Fruit fly (Drosophila melanogaster) whole organism, embryonic: ENCODE data around the gene ppl.

Experiments
- Atf-2 ChIP-seq: fragments of 200-800 bp; sonication (Bioruptor generic); optimal IDR thresholded peaks from 2 replicates; lab custom pipeline; 2016; ENCODE audit warnings: missing biosample characterization, missing genetic modification characterization
- Atf6 ChIP-seq: fragments of 200-800 bp; sonication (Bioruptor generic); IDR thresholded peaks from 2 replicates; pipeline ENCODE4 v1.3.6; 2022; ENCODE audit warnings: missing biosample characterization, missing genetic modification characterization
- CG1024 ChIP-seq: fragments of 200-800 bp; sonication (Bioruptor generic); IDR thresholded peaks from 2 replicates; pipeline ENCODE4 v1.3.6; 2022; ENCODE audit warnings: missing biosample characterization, missing genetic modification characterization
- CG10959 ChIP-seq: fragments of 200-800 bp; sonication (Bioruptor generic); IDR thresholded peaks from 2 replicates; pipeline ENCODE4 v1.3.6; 2022; ENCODE audit warnings: missing biosample characterization, missing genetic modification characterization
- CG11504 ChIP-seq: fragments of 200-800 bp; sonication (Bioruptor generic); optimal IDR thresholded peaks from 3 replicates; lab custom pipeline; 2019; ENCODE audit warnings: missing biosample characterization, mild to moderate bottlenecking, missing genetic modification characterization, moderate library complexity
- CG11560 ChIP-seq: fragments of 200-800 bp; sonication (Bioruptor generic); IDR thresholded peaks from 3 replicates; pipeline ENCODE4 v1.3.6; 2022; ENCODE audit warnings: missing biosample characterization, missing genetic modification characterization
- CG12071 ChIP-seq: fragments of 200-800 bp; sonication (Bioruptor generic); optimal IDR thresholded peaks from 3 replicates; lab custom pipeline; 2018; ENCODE audit warnings: missing biosample characterization, mild to moderate bottlenecking, missing genetic modification characterization
- CG12104 ChIP-seq: fragments of 200-800 bp; sonication (Bioruptor generic); optimal IDR thresholded peaks from 3 replicates; lab custom pipeline; 2016; ENCODE audit warnings: missing biosample characterization, missing genetic modification characterization
- CG12219 ChIP-seq: fragments of 200-800 bp; sonication (Bioruptor generic); optimal IDR thresholded peaks from 3 replicates; lab custom pipeline; 2018; ENCODE audit warnings: missing biosample characterization, mild to moderate bottlenecking, missing genetic modification characterization
- CG13287 ChIP-seq: fragments of 200-800 bp; sonication (Bioruptor generic); IDR thresholded peaks from 2 replicates; pipeline ENCODE4 v1.3.6; 2022; ENCODE audit warnings: missing biosample characterization, missing genetic modification characterization; ENCODE audit not compliant: partially characterized antibody
- CG13624 ChIP-seq: fragments of 200-800 bp; sonication (Bioruptor generic); optimal IDR thresholded peaks from 2 replicates; lab custom pipeline; 2016; ENCODE audit warnings: missing biosample characterization, missing genetic modification characterization
- CG15479 ChIP-seq: fragments of 200-800 bp; sonication (Bioruptor generic); optimal IDR thresholded peaks from 3 replicates; lab custom pipeline; 2019; ENCODE audit warnings: missing biosample characterization, mild to moderate bottlenecking, missing genetic modification characterization, moderate library complexity
- CG1647 ChIP-seq: fragments of 200-800 bp; sonication (Bioruptor generic); optimal IDR thresholded peaks from 3 replicates; lab custom pipeline; 2016; ENCODE audit warnings: missing biosample characterization, missing genetic modification characterization
- CG17186 ChIP-seq: fragments of 200-800 bp; sonication (Bioruptor generic); optimal IDR thresholded peaks from 3 replicates; lab custom pipeline; 2017; ENCODE audit warnings: missing biosample characterization, missing genetic modification reagents, missing genetic modification characterization
- CG17328 ChIP-seq: fragments of 200-800 bp; sonication (Bioruptor generic); IDR thresholded peaks from 2 replicates; pipeline ENCODE4 v1.3.6; 2022; ENCODE audit warnings: missing biosample characterization, missing genetic modification characterization
- CG2120 ChIP-seq: fragments of 200-800 bp; sonication (Bioruptor generic); optimal IDR thresholded peaks from 3 replicates; lab custom pipeline; 2016; ENCODE audit warnings: missing biosample characterization, missing genetic modification characterization
- CG3726 ChIP-seq: fragments of 200-800 bp; sonication (Bioruptor generic); IDR thresholded peaks from 3 replicates; pipeline ENCODE4, ENCODE4 v1.3.6; 2022; ENCODE audit warnings: missing biosample characterization, missing genetic modification characterization
- CG4854 ChIP-seq: fragments of 200-800 bp; sonication (Bioruptor generic); optimal IDR thresholded peaks from 2 replicates; lab custom pipeline; 2016; ENCODE audit warnings: missing biosample characterization, missing genetic modification characterization, inconsistent platforms
- CG6272 ChIP-seq: fragments of 200-800 bp; sonication (Bioruptor generic); IDR thresholded peaks from 2 replicates; pipeline ENCODE4 v1.3.6; 2022; ENCODE audit warnings: missing biosample characterization, missing genetic modification characterization
- CG6683 ChIP-seq: fragments of 200-800 bp; sonication (Bioruptor generic); optimal IDR thresholded peaks from 2 replicates; lab custom pipeline; 2017; ENCODE audit warnings: missing biosample characterization, mild to moderate bottlenecking, missing genetic modification characterization, missing genetic modification reagents
- CG8359 ChIP-seq: fragments of 200-800 bp; sonication (Bioruptor generic); optimal IDR thresholded peaks from 2 replicates; lab custom pipeline; 2017; ENCODE audit warnings: missing biosample characterization, mild to moderate bottlenecking, missing genetic modification characterization, borderline replicate concordance
- Camta ChIP-seq: fragments of 200-800 bp; sonication (Bioruptor generic); optimal IDR thresholded peaks from 2 replicates; lab custom pipeline; 2016; ENCODE audit warnings: missing biosample characterization, missing genetic modification characterization
- CoRest ChIP-seq: fragments of 200-800 bp; sonication (Bioruptor generic); optimal IDR thresholded peaks from 3 replicates; lab custom pipeline; 2018; ENCODE audit warnings: missing biosample characterization, mild to moderate bottlenecking, missing genetic modification characterization, moderate library complexity
- D19A ChIP-seq: fragments of 200-800 bp; optimal IDR thresholded peaks from 3 replicates; lab custom pipeline; 2019; ENCODE audit warnings: missing biosample characterization, mild to moderate bottlenecking, missing genetic modification characterization, moderate library complexity
- Dll ChIP-seq: fragments of 200-800 bp; sonication (Bioruptor generic); IDR thresholded peaks from 4 replicates; pipeline ENCODE4 v1.3.6; 2022; ENCODE audit warnings: missing biosample characterization, missing genetic modification characterization; ENCODE audit not compliant: partially characterized antibody
- Fer3 ChIP-seq: fragments of 200-800 bp; sonication (Bioruptor generic); optimal IDR thresholded peaks from 2 replicates; lab custom pipeline; 2018; ENCODE audit warnings: missing biosample characterization, mild to moderate bottlenecking, missing genetic modification characterization, moderate library complexity
- H15 ChIP-seq: fragments of 200-800 bp; sonication (Bioruptor generic); IDR thresholded peaks from 3 replicates; pipeline ENCODE4 v1.3.6; 2022; ENCODE audit warnings: missing biosample characterization, missing genetic modification characterization
- Hmr ChIP-seq: fragments of 200-800 bp; sonication (Bioruptor generic); optimal IDR thresholded peaks from 3 replicates; lab custom pipeline; 2017; ENCODE audit warnings: mild to moderate bottlenecking, missing biosample characterization, missing genetic modification reagents, missing genetic modification characterization
- Rfx ChIP-seq: fragments of 200-800 bp; sonication (Bioruptor generic); IDR thresholded peaks from 2 replicates; pipeline ENCODE4 v1.3.6; 2022; ENCODE audit warnings: missing biosample characterization, missing genetic modification characterization
- Spps ChIP-seq: fragments of 200-800 bp; sonication (Bioruptor generic); optimal IDR thresholded peaks from 2 replicates; lab custom pipeline; 2018; ENCODE audit warnings: missing biosample characterization, mild to moderate bottlenecking, missing genetic modification characterization
- Sry-β ChIP-seq: fragments of 200-800 bp; sonication (Bioruptor generic); optimal IDR thresholded peaks from 2 replicates; lab custom pipeline; 2018; ENCODE audit warnings: missing biosample characterization, mild to moderate bottlenecking, missing genetic modification characterization, moderate library complexity
- ara ChIP-seq: fragments of 200-800 bp; sonication (Bioruptor generic); IDR thresholded peaks from 2 replicates; pipeline ENCODE4 v1.3.6; 2022; ENCODE audit warnings: missing biosample characterization, missing genetic modification characterization
- btn ChIP-seq: fragments of 200-800 bp; sonication (Bioruptor generic); optimal IDR thresholded peaks from 2 replicates; lab custom pipeline; 2016; ENCODE audit warnings: missing biosample characterization, missing genetic modification characterization
- dati ChIP-seq: fragments of 200-800 bp; sonication (Bioruptor generic); IDR thresholded peaks from 2 replicates; pipeline ENCODE4 v1.3.6; 2022; ENCODE audit warnings: missing biosample characterization, missing genetic modification characterization
- fu2 ChIP-seq: fragments of 200-800 bp; sonication (Bioruptor generic); optimal IDR thresholded peaks from 2 replicates; lab custom pipeline; 2016; ENCODE audit warnings: missing biosample characterization, missing genetic modification characterization
- gcm ChIP-seq: fragments of 200-800 bp; sonication (Bioruptor generic); optimal IDR thresholded peaks from 2 replicates; lab custom pipeline; 2019; ENCODE audit warnings: missing biosample characterization, mild to moderate bottlenecking, missing genetic modification characterization, moderate library complexity
- gcm2 ChIP-seq: fragments of 200-800 bp; sonication (Bioruptor generic); optimal IDR thresholded peaks from 2 replicates; lab custom pipeline; 2016; ENCODE audit warnings: missing biosample characterization, missing genetic modification characterization
- grau ChIP-seq: fragments of 200-800 bp; optimal IDR thresholded peaks from 3 replicates; lab custom pipeline; 2019; ENCODE audit warnings: missing biosample characterization, mild to moderate bottlenecking, missing genetic modification characterization, moderate library complexity
- gt ChIP-seq: fragments of 200-800 bp; sonication (Bioruptor generic); IDR thresholded peaks from 2 replicates; pipeline ENCODE4 v1.3.6; 2022; ENCODE audit warnings: missing biosample characterization, missing genetic modification characterization
- hbn ChIP-seq: fragments of 200-800 bp; sonication (Bioruptor generic); IDR thresholded peaks from 2 replicates; pipeline ENCODE4 v1.3.6; 2022; ENCODE audit warnings: missing biosample characterization, missing genetic modification characterization; ENCODE audit not compliant: partially characterized antibody
- ind ChIP-seq: fragments of 200-800 bp; sonication (Bioruptor generic); optimal IDR thresholded peaks from 3 replicates; lab custom pipeline; 2016; ENCODE audit warnings: missing biosample characterization, missing genetic modification characterization
- lab ChIP-seq: fragments of 200-800 bp; sonication (Bioruptor generic); optimal IDR thresholded peaks from 3 replicates; lab custom pipeline; 2017; ENCODE audit warnings: missing biosample characterization, missing genetic modification characterization, mild to moderate bottlenecking, moderate library complexity, missing genetic modification reagents
- lola ChIP-seq, 3 experiments: fragments of >200 bp in 2 of 3; fragments of 200-800 bp in 1 of 3; sonication (Bioruptor generic) in 1 of 3; optimal IDR thresholded peaks; 2 replicates each; lab custom pipeline; 2017 to 2019; ENCODE audit warnings: missing biosample characterization in 3 of 3, missing genetic modification characterization in 3 of 3, mild to moderate bottlenecking in 1 of 3, moderate library complexity in 1 of 3
- row ChIP-seq: fragments of 200-800 bp; sonication (Bioruptor generic); IDR thresholded peaks from 3 replicates; pipeline ENCODE4 v1.3.6; 2022; ENCODE audit warnings: missing biosample characterization, missing genetic modification characterization
- sens ChIP-seq: fragments of 200-800 bp; sonication (Bioruptor generic); peaks from one replicate; lab custom pipeline; 2016; ENCODE audit warnings: missing biosample characterization, missing genetic modification characterization
- sug ChIP-seq: fragments of 200-800 bp; optimal IDR thresholded peaks from 2 replicates; lab custom pipeline; 2019; ENCODE audit warnings: missing biosample characterization, mild to moderate bottlenecking, missing genetic modification characterization, moderate library complexity
- tna ChIP-seq: fragments of 200-800 bp; sonication (Bioruptor generic); IDR thresholded peaks from 2 replicates; pipeline ENCODE4 v1.3.6; 2022; ENCODE audit warnings: missing biosample characterization, missing genetic modification characterization; ENCODE audit not compliant: partially characterized antibody
- usp ChIP-seq: fragments of >200 bp; optimal IDR thresholded peaks from 2 replicates; lab custom pipeline; 2017; ENCODE audit warnings: missing biosample characterization, missing genetic modification characterization
- zfh1 ChIP-seq: fragments of 200-800 bp; sonication (Bioruptor generic); IDR thresholded peaks from 3 replicates; pipeline ENCODE4 v1.3.6; 2022; ENCODE audit warnings: missing biosample characterization, missing genetic modification characterization

The ppl gene

DNA sequence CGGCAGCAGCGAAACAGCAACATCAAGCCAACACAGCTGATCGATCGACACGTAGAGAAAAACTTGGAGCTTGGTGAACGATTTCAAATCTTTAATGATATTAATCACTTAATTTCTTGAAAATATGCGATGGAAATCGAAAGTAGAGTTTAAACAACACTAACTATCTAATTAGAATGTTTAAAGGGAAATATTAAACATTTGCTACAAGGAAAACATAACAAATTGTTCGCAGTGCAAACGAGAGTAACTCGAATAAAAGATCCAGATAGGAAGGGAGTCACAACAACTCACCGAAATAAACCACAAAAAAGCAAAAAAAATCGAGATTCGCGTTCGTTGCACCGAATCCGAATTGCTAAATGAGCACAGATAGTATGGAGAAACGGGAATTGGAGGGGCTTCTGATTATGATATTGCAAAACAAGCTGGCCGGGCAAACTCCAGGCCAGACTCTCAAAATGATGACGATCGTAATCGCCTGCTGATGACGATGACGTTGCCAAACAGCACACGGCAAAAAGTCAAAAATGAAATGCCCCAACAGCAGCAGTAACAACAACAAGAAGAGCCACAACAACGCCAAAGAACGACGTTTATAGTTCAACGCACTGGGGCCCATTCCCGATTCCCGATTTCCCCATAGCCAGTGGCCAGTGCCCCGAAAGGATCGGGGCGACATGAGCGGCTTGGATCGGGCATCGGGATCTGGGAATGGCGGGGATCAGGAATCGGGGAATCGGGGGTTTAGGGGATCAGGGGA, 27.4 kb downstream of the ppl start (continued):
- TF ChIP-seq CG12104 (GFP tag; lab: Kevin White, UChicago) (no peak), sens (GFP tag; lab: Kevin White, UChicago) (peak; percentile 95), tna (GFP tag; lab: Robert Waterston, UW) (no peak), Atf-2 (GFP tag; lab: Kevin White, UChicago) (no peak), CoRest (tag; lab: Kevin White, UChicago) (peak; percentile 50), zfh1 (GFP tag; lab: Robert Waterston, UW) (peak; percentile 57; the same call in 1 of the 3 replicates), CG1024 (0 out of 2 replicates have a peak, but pooled peaks have one; percentile 8), Fer3 (peak; percentile 4), lola (GFP tag; optimal IDR thresholded peaks at IDR 0.05; lab: Kevin White, UChicago) (peak in 1 of 3 experiments; percentile 57), ara (no peak), dati (no peak), CG13287 (GFP tag; lab: Robert Waterston, UW) (no peak), row (GFP tag; lab: Robert Waterston, UW) (peak; percentile 48), CG11504 (tag; lab: Kevin White, UChicago) (peak; percentile 70), Dll (GFP tag; lab: Robert Waterston, UW) (no peak), CG17328 (GFP tag; lab: Robert Waterston, UW) (no peak; the same call in 1 of the 2 replicates), fu2 (no peak), CG12219 (GFP tag; lab: Kevin White, UChicago) (peak; percentile 19), usp (GFP tag; lab: Kevin White, UChicago) (no peak), CG6272 (GFP tag; lab: Robert Waterston, UW) (no peak), CG11560 (tag; lab: Robert Waterston, UW) (no peak), CG17186 (no peak), CG12071 (GFP tag; lab: Kevin White, UChicago) (no peak), hbn (no peak), lab (GFP tag; lab: Kevin White, UChicago) (peak; percentile 14), CG2120 (no peak), CG15479 (no peak), Rfx (GFP tag; lab: Robert Waterston, UW) (peak; percentile 26; the same call in 1 of the 2 replicates), ind (GFP tag; lab: Kevin White, UChicago) (peak; percentile 29), CG3726 (GFP tag; lab: Robert Waterston, UW) (0 out of 3 replicates have a peak, but pooled peaks have one; percentile 11), CG1647 (GFP tag; lab: Kevin White, UChicago) (no peak), Hmr (GFP tag; lab: Kevin White, UChicago) (no peak), Spps (tag; lab: Kevin White, UChicago) (peak; percentile 40), H15 (no peak), D19A (tag; lab: Kevin White, UChicago) (peak; percentile 36), btn (peak; percentile 30), Camta (GFP tag; lab: Kevin White, UChicago) (peak; percentile 62), sug (tag; lab: Kevin White, UChicago) (no peak), Sry-β (GFP tag; lab: Kevin White, UChicago) (no peak), CG4854 (no peak), gt (GFP tag; lab: Robert Waterston, UW) (no peak), CG8359 (GFP tag; lab: Kevin White, UChicago) (no peak), grau (peak; percentile 47), CG13624 (GFP tag; lab: Kevin White, UChicago) (no peak), gcm (GFP tag; lab: Kevin White, UChicago) (peak; percentile 33), Atf6 (GFP tag; lab: Robert Waterston, UW) (no peak), gcm2 (GFP tag; lab: Kevin White, UChicago) (no peak), CG6683 (GFP tag; lab: Kevin White, UChicago) (no peak), CG10959 (GFP tag; lab: Robert Waterston, UW) (peak; percentile 13; the same call in 1 of the 2 replicates)
